Fruit fly (Drosophila melanogaster) whole organism, wandering third instar larva: ENCODE results near the gene CG43739.

ENCODE experiments used
- CG32264 ChIP-seq: fragments of 200-800 bp; sonication (Bioruptor generic); optimal IDR thresholded peaks from 2 replicates; lab custom pipeline; 2016; ENCODE audit warnings: missing biosample characterization, missing genetic modification characterization
- CrebA ChIP-seq: fragments of 200-800 bp; sonication (Bioruptor generic); optimal IDR thresholded peaks from 2 replicates; lab custom pipeline; 2016; ENCODE audit warnings: missing biosample characterization, mild to moderate bottlenecking, missing genetic modification characterization, borderline replicate concordance
- Dif ChIP-seq: fragments of 200-275, 200-300 bp; sonication (Bioruptor generic); optimal IDR thresholded peaks from 2 replicates; lab custom pipeline; 2018; ENCODE audit warnings: missing biosample characterization, missing genetic modification characterization; ENCODE audit not compliant: partially characterized antibody
- HLH106 ChIP-seq: fragments of 200-800 bp; optimal IDR thresholded peaks from 3 replicates; lab custom pipeline; 2019; ENCODE audit warnings: missing biosample characterization, mild to moderate bottlenecking, missing genetic modification characterization, moderate library complexity
- Hr78 ChIP-seq: fragments of >200 bp; optimal IDR thresholded peaks from 2 replicates; lab custom pipeline; 2017; ENCODE audit warnings: missing biosample characterization, missing genetic modification characterization
- Hr83 ChIP-seq: fragments of 200-300 bp; sonication (Bioruptor generic); optimal IDR thresholded peaks from 2 replicates; lab custom pipeline; 2016; ENCODE audit warnings: missing biosample characterization, mild to moderate bottlenecking, missing genetic modification characterization, moderate library complexity; ENCODE audit not compliant: poor library complexity, severe bottlenecking
- Jra ChIP-seq: sonication (Bioruptor generic); optimal IDR thresholded peaks from 2 replicates; lab custom pipeline; 2016; ENCODE audit warnings: missing biosample characterization, missing genetic modification characterization
- Myc ChIP-seq: fragments of >200 bp; optimal IDR thresholded peaks from 2 replicates; lab custom pipeline; 2017
- N ChIP-seq: fragments of >200 bp; optimal IDR thresholded peaks from 2 replicates; lab custom pipeline; 2018; ENCODE audit warnings: missing biosample characterization, missing external identifiers, missing genetic modification characterization
- OdsH ChIP-seq: fragments of 200-800 bp; sonication (Bioruptor generic); optimal IDR thresholded peaks from 2 replicates; lab custom pipeline; 2016; ENCODE audit warnings: missing biosample characterization, mild to moderate bottlenecking, missing genetic modification characterization
- Rel ChIP-seq, 2 experiments: fragments of 200-800 bp; sonication (Bioruptor generic) in 1 of 2; optimal IDR thresholded peaks; 2 replicates in 1 of 2; 3 replicates in 1 of 2; lab custom pipeline; 2016 to 2019; ENCODE audit warnings: mild to moderate bottlenecking in 2 of 2, missing biosample characterization in 2 of 2, missing genetic modification characterization in 2 of 2, moderate library complexity in 1 of 2
- Sp1 ChIP-seq: fragments of 200-800 bp; sonication (Bioruptor generic); optimal IDR thresholded peaks from 3 replicates; lab custom pipeline; 2019; ENCODE audit warnings: missing biosample characterization, mild to moderate bottlenecking, missing genetic modification characterization, moderate library complexity
- Vsx2 ChIP-seq: fragments of 200-300, 225-300 bp; sonication (Bioruptor generic); optimal IDR thresholded peaks from 2 replicates; lab custom pipeline; 2018; ENCODE audit warnings: missing biosample characterization, missing genetic modification characterization; ENCODE audit not compliant: partially characterized antibody
- br ChIP-seq: fragments of 200-800 bp; sonication (Bioruptor generic); optimal IDR thresholded peaks from 2 replicates; lab custom pipeline; 2016; ENCODE audit warnings: missing biosample characterization, missing genetic modification characterization
- brk ChIP-seq: fragments of 200-800 bp; sonication (Bioruptor generic); optimal IDR thresholded peaks from 2 replicates; lab custom pipeline; 2016; ENCODE audit warnings: missing biosample characterization, mild to moderate bottlenecking, missing genetic modification characterization
- dl ChIP-seq, 2 experiments: fragments of 175-275, 200-275 bp in 1 of 2; fragments of 200-275 bp in 1 of 2; sonication (Bioruptor generic); optimal IDR thresholded peaks; lab custom pipeline; 2018; ENCODE audit warnings: mild to moderate bottlenecking in 2 of 2, missing biosample characterization in 2 of 2, missing genetic modification characterization in 2 of 2, moderate library complexity in 2 of 2; ENCODE audit not compliant: partially characterized antibody in 2 of 2, insufficient read depth in 1 of 2
- dsf ChIP-seq: sonication (Bioruptor generic); optimal IDR thresholded peaks from 2 replicates; lab custom pipeline; 2016; ENCODE audit warnings: missing biosample characterization, missing genetic modification characterization, borderline replicate concordance
- foxo ChIP-seq, 2 experiments: fragments of 200-800 bp; sonication (Bioruptor generic); optimal IDR thresholded peaks; 2 replicates in 1 of 2; 3 replicates in 1 of 2; lab custom pipeline; 2016 to 2017; ENCODE audit warnings: missing biosample characterization in 2 of 2, missing genetic modification characterization in 2 of 2
- fru ChIP-seq: fragments of 200-800 bp; sonication (Bioruptor generic); optimal IDR thresholded peaks from 3 replicates; lab custom pipeline; 2016; ENCODE audit warnings: missing biosample characterization, mild to moderate bottlenecking, missing genetic modification characterization
- h ChIP-seq: fragments of 200-800 bp; sonication (Bioruptor generic); optimal IDR thresholded peaks from 3 replicates; lab custom pipeline; 2016; ENCODE audit warnings: missing biosample characterization, mild to moderate bottlenecking, missing genetic modification characterization
- jim ChIP-seq: fragments of 175-275, 200-325 bp; sonication (Bioruptor generic); optimal IDR thresholded peaks from 2 replicates; lab custom pipeline; 2016; ENCODE audit warnings: missing biosample characterization, mild to moderate bottlenecking, missing genetic modification characterization
- lola ChIP-seq: fragments of >200 bp; optimal IDR thresholded peaks from 2 replicates; lab custom pipeline; 2017; ENCODE audit warnings: missing biosample characterization, missing genetic modification characterization
- pan ChIP-seq: fragments of >200 bp; optimal IDR thresholded peaks from 2 replicates; lab custom pipeline; 2017
- psq ChIP-seq: fragments of 200-800 bp; sonication (Bioruptor generic); optimal IDR thresholded peaks from 3 replicates; lab custom pipeline; 2017; ENCODE audit warnings: missing biosample characterization, mild to moderate bottlenecking, missing genetic modification characterization, moderate library complexity
- rgr ChIP-seq: fragments of 200-800 bp; sonication (Bioruptor generic); optimal IDR thresholded peaks from 3 replicates; lab custom pipeline; 2016; ENCODE audit warnings: missing biosample characterization, mild to moderate bottlenecking, missing genetic modification characterization
- sage ChIP-seq: fragments of 200-800 bp; sonication (Bioruptor generic); optimal IDR thresholded peaks from 2 replicates; lab custom pipeline; 2016; ENCODE audit warnings: missing biosample characterization, mild to moderate bottlenecking, missing genetic modification characterization
- sv ChIP-seq: fragments of 200-800 bp; sonication (Bioruptor generic); optimal IDR thresholded peaks from 3 replicates; lab custom pipeline; 2016; ENCODE audit warnings: missing biosample characterization, missing genetic modification characterization
- tai ChIP-seq: sonication (Bioruptor generic); optimal IDR thresholded peaks from 2 replicates; lab custom pipeline; 2016; ENCODE audit warnings: missing biosample characterization, missing genetic modification characterization
- usp ChIP-seq: fragments of >200 bp; optimal IDR thresholded peaks from 2 replicates; lab custom pipeline; 2017; ENCODE audit warnings: missing biosample characterization, missing genetic modification characterization
- woc ChIP-seq: sonication (Bioruptor generic); optimal IDR thresholded peaks from 2 replicates; lab custom pipeline; 2016; ENCODE audit warnings: missing biosample characterization, mild to moderate bottlenecking, missing genetic modification characterization

Gene CG43739

dm6 chr2L:20828701-20829100, 90.0 kb downstream of the CG43739 start:
- TF ChIP-seq foxo (GFP tag; optimal IDR thresholded peaks at IDR 0.05; lab: Kevin White, UChicago) (no peak), Myc (lab: Kevin White, UChicago) (no peak), Rel (GFP tag; optimal IDR thresholded peaks at IDR 0.05; lab: Kevin White, UChicago) (no peak), Rel (tag; optimal IDR thresholded peaks at IDR 0.05; lab: Kevin White, UChicago) (no peak), Jra (no peak), Dif (GFP tag; lab: Kevin White, UChicago) (no peak), N (no peak), OdsH (no peak), CrebA (GFP tag; lab: Kevin White, UChicago) (no peak), Vsx2 (GFP tag; lab: Kevin White, UChicago) (no peak), dsf (GFP tag; lab: Kevin White, UChicago) (no peak), CG32264 (GFP tag; lab: Kevin White, UChicago) (no peak), HLH106 (no peak), psq (GFP tag; lab: Kevin White, UChicago) (no peak), h (GFP tag; lab: Kevin White, UChicago) (no peak)
- TF ChIP-seq, all 38 proteins: peak for 0

- TF ChIP-seq lola (GFP tag; lab: Kevin White, UChicago) (no peak), dl (GFP tag; optimal IDR thresholded peaks at IDR 0.05; lab: Kevin White, UChicago; ENCODE audit: insufficient read depth in 1 of 2, partially characterized antibody in 2 of 2) (no peak), Hr78 (no peak), Vsx2 (GFP tag; lab: Kevin White, UChicago) (no peak), Hr83 (GFP tag; lab: Kevin White, UChicago) (no peak), foxo (GFP tag; optimal IDR thresholded peaks at IDR 0.05; lab: Kevin White, UChicago) (no peak), brk (GFP tag; lab: Kevin White, UChicago) (no peak), dsf (GFP tag; lab: Kevin White, UChicago) (no peak), usp (GFP tag; lab: Kevin White, UChicago) (no peak), Sp1 (GFP tag; lab: Kevin White, UChicago) (no peak), psq (GFP tag; lab: Kevin White, UChicago) (no peak), pan (lab: Kevin White, UChicago) (no peak), N (no peak), sv (GFP tag; lab: Kevin White, UChicago) (no peak), tai (GFP tag; lab: Kevin White, UChicago) (no peak), CG32264 (GFP tag; lab: Kevin White, UChicago) (no peak), Dif (GFP tag; lab: Kevin White, UChicago) (no peak), fru (GFP tag; lab: Kevin White, UChicago) (no peak), sage (GFP tag; lab: Kevin White, UChicago) (no peak), jim (no peak)
- TF ChIP-seq, all 38 proteins: peak for 0
Measured at dm6 chr2L:20827045-20827444, 91.7 kb downstream of the CG43739 start.

- TF ChIP-seq dl (GFP tag; optimal IDR thresholded peaks at IDR 0.05; lab: Kevin White, UChicago; ENCODE audit: insufficient read depth in 1 of 2, partially characterized antibody in 2 of 2) (no peak), Hr78 (no peak), N (no peak), sv (GFP tag; lab: Kevin White, UChicago) (no peak), CG32264 (GFP tag; lab: Kevin White, UChicago) (no peak), br (GFP tag; lab: Kevin White, UChicago) (no peak), fru (GFP tag; lab: Kevin White, UChicago) (no peak)
- TF ChIP-seq, all 38 proteins: peak for 0
Measured at dm6 chr2L:20826226-20826625, 92.5 kb downstream of the CG43739 start.

dm6 chr2L:20825265-20825664, 93.5 kb downstream of the CG43739 start:
- TF ChIP-seq CrebA (GFP tag; lab: Kevin White, UChicago) (peak; percentile 3), rgr (GFP tag; lab: Kevin White, UChicago) (no peak), dsf (GFP tag; lab: Kevin White, UChicago) (no peak), Hr83 (GFP tag; lab: Kevin White, UChicago) (peak; percentile 9), h (GFP tag; lab: Kevin White, UChicago) (no peak), Rel (GFP tag; optimal IDR thresholded peaks at IDR 0.05; lab: Kevin White, UChicago) (peak; percentile 58), Rel (tag; optimal IDR thresholded peaks at IDR 0.05; lab: Kevin White, UChicago) (no peak), br (GFP tag; lab: Kevin White, UChicago) (no peak), dl (GFP tag; optimal IDR thresholded peaks at IDR 0.05; lab: Kevin White, UChicago; ENCODE audit: insufficient read depth in 1 of 2, partially characterized antibody in 2 of 2) (peak in 1 of 2 experiments; percentile 14), sage (GFP tag; lab: Kevin White, UChicago) (no peak), woc (GFP tag; lab: Kevin White, UChicago) (peak; percentile 10)
